Fruit fly (Drosophila melanogaster): ENCODE measurements around the gene CG13305.

- no peak for TF ChIP-seq CG8478 (optimal IDR thresholded peaks at IDR 0.05)
- TF ChIP-seq CTCF (optimal IDR thresholded peaks at IDR 0.05) = no peak
Observed at dm6 chr3L:8695959-8696358, 49.3 kb upstream of the CG13305 start.

All from S2 (cell line).